Worm (Caenorhabditis elegans) whole organism, L4 larva: ENCODE results near the gene ZK370.4.
A peak's percentile ranks its signal among the peaks of the same experiment; 100 is the strongest.

Experiments
- F26F4.8 ChIP-seq: fragments of 200-800 bp; sonication (Bioruptor generic); conservative IDR thresholded peaks from 2 replicates; pipeline ENCODE4 v1.3.6; 2022; ENCODE audit warnings: missing genetic modification characterization, missing compliant biosample characterization
- F49E8.2 ChIP-seq: sonication (generic microtip); optimal IDR thresholded peaks from 2 replicates; lab custom pipeline; 2016; ENCODE audit warnings: missing compliant biosample characterization, mild to moderate bottlenecking, missing genetic modification characterization, borderline replicate concordance
- R02D3.7 ChIP-seq: fragments of 150-350 bp; sonication (generic microtip); optimal IDR thresholded peaks from 3 replicates; lab custom pipeline; 2014; ENCODE audit warnings: missing biosample characterization, missing genetic modification characterization
- T20F7.1 ChIP-seq: fragments of 200-800 bp; sonication (Bioruptor generic); optimal IDR thresholded peaks from 2 replicates; lab custom pipeline; 2018; ENCODE audit warnings: mild to moderate bottlenecking, missing genetic modification characterization, missing compliant biosample characterization
- T26A8.4 ChIP-seq: fragments of 200-800 bp; sonication (Bioruptor generic); IDR thresholded peaks from 2 replicates; pipeline ENCODE4 v1.3.6; 2022; ENCODE audit warnings: missing genetic modification characterization, missing compliant biosample characterization
- Y5F2A.4 ChIP-seq: fragments of 200-800 bp; sonication (Bioruptor generic); optimal IDR thresholded peaks from 2 replicates; lab custom pipeline; 2018; ENCODE audit warnings: mild to moderate bottlenecking, missing genetic modification characterization, missing compliant biosample characterization
- aha-1 ChIP-seq: fragments of 150-350 bp; peaks from one replicate; lab custom pipeline; 2014; ENCODE audit warnings: missing biosample characterization, missing genetic modification characterization
- ama-1 ChIP-seq: fragments of 150-350 bp; optimal IDR thresholded peaks from 2 replicates; lab custom pipeline; 2014; ENCODE audit warnings: inconsistent platforms, mixed read lengths
- ceh-32 ChIP-seq: sonication (generic microtip); optimal IDR thresholded peaks from 2 replicates; lab custom pipeline; 2016; ENCODE audit warnings: mild to moderate bottlenecking, missing genetic modification characterization, missing compliant biosample characterization; ENCODE audit not compliant: poor library complexity
- ctbp-1 ChIP-seq: fragments of 200-800 bp; sonication (Bioruptor generic); IDR thresholded peaks from 2 replicates; pipeline ENCODE4 v1.3.6; 2022; ENCODE audit warnings: missing genetic modification reagents, missing genetic modification characterization, missing compliant biosample characterization
- daf-12 ChIP-seq: fragments of 150-350 bp; optimal IDR thresholded peaks from 2 replicates; lab custom pipeline; 2014; ENCODE audit warnings: missing biosample characterization, missing genetic modification reagents, missing genetic modification characterization
- daf-16 ChIP-seq, 3 experiments: sonication (generic microtip); optimal IDR thresholded peaks; 2 replicates each; lab custom pipeline; 2016 to 2017; ENCODE audit warnings: missing genetic modification characterization in 3 of 3, missing genetic modification reagents in 3 of 3, mild to moderate bottlenecking in 2 of 3, missing compliant biosample characterization in 2 of 3, missing biosample characterization in 1 of 3, moderate library complexity in 1 of 3
- dmd-6 ChIP-seq: fragments of 200-800 bp; sonication (Bioruptor generic); IDR thresholded peaks from 2 replicates; pipeline ENCODE4 v1.3.6; 2022; ENCODE audit warnings: missing genetic modification reagents, missing genetic modification characterization, missing compliant biosample characterization
- dmd-8 ChIP-seq: fragments of 200-800 bp; sonication (Bioruptor generic); IDR thresholded peaks from 2 replicates; pipeline ENCODE4 v1.3.6; 2022; ENCODE audit warnings: missing genetic modification characterization, missing compliant biosample characterization
- dve-1 ChIP-seq: sonication (generic microtip); optimal IDR thresholded peaks from 2 replicates; lab custom pipeline; 2017; ENCODE audit warnings: antibody characterized with exemption, mild to moderate bottlenecking, missing genetic modification characterization, missing compliant biosample characterization; ENCODE audit not compliant: insufficient read depth
- egl-27 ChIP-seq: sonication (generic microtip); optimal IDR thresholded peaks from 3 replicates; lab custom pipeline; 2017; ENCODE audit warnings: missing biosample characterization, missing genetic modification reagents, missing genetic modification characterization
- gei-8 ChIP-seq: fragments of 200-800 bp; sonication (Bioruptor generic); optimal IDR thresholded peaks from 2 replicates; lab custom pipeline; 2018; ENCODE audit warnings: mild to moderate bottlenecking, missing genetic modification characterization, missing compliant biosample characterization
- hlh-11 ChIP-seq: fragments of 200-800 bp; sonication (Bioruptor generic); optimal IDR thresholded peaks from 2 replicates; lab custom pipeline; 2018; ENCODE audit warnings: mild to moderate bottlenecking, missing genetic modification characterization, missing compliant biosample characterization
- hlh-30 ChIP-seq: sonication (generic microtip); optimal IDR thresholded peaks from 2 replicates; lab custom pipeline; 2017; ENCODE audit warnings: antibody characterized with exemption, mild to moderate bottlenecking, missing genetic modification characterization, missing compliant biosample characterization; ENCODE audit not compliant: insufficient read depth
- hmg-1.1 ChIP-seq: fragments of 200-800 bp; sonication (Bioruptor generic); IDR thresholded peaks from 2 replicates; pipeline ENCODE4 v1.3.6; 2022; ENCODE audit warnings: missing genetic modification reagents, missing genetic modification characterization, missing compliant biosample characterization
- lim-7 ChIP-seq: fragments of 200-800 bp; sonication (Bioruptor generic); IDR thresholded peaks from 2 replicates; pipeline ENCODE4 v1.3.6; 2022; ENCODE audit warnings: missing genetic modification characterization, missing compliant biosample characterization
- lin-15B ChIP-seq: fragments of 150-350 bp; sonication (generic microtip); optimal IDR thresholded peaks from 3 replicates; lab custom pipeline; 2014; ENCODE audit warnings: missing biosample characterization, missing genetic modification characterization
- lin-38 ChIP-seq: fragments of 200-800 bp; sonication (Bioruptor generic); IDR thresholded peaks from 2 replicates; pipeline ENCODE4 v1.3.6; 2022; ENCODE audit warnings: missing genetic modification reagents, missing genetic modification characterization, missing compliant biosample characterization
- lsy-2 ChIP-seq, 2 experiments: fragments of 150-350 bp in 1 of 2; sonication (generic microtip) in 1 of 2; optimal IDR thresholded peaks; 2 replicates each; lab custom pipeline; 2014 to 2017; ENCODE audit warnings: missing biosample characterization in 2 of 2, missing genetic modification characterization in 2 of 2
- madf-9 ChIP-seq: fragments of 200-800 bp; sonication (Bioruptor generic); conservative IDR thresholded peaks from 2 replicates; pipeline ENCODE4 v1.3.6; 2022; ENCODE audit warnings: missing genetic modification reagents, missing genetic modification characterization, missing compliant biosample characterization
- mdl-1 ChIP-seq, 2 experiments: fragments of 150-350 bp in 1 of 2; sonication (generic microtip) in 1 of 2; optimal IDR thresholded peaks; 2 replicates each; lab custom pipeline; 2014 to 2017; ENCODE audit warnings: missing biosample characterization in 2 of 2, missing genetic modification characterization in 2 of 2
- mdt-29 ChIP-seq: fragments of 200-800 bp; sonication (Bioruptor generic); IDR thresholded peaks from 2 replicates; pipeline ENCODE4 v1.3.6; 2022; ENCODE audit warnings: missing genetic modification reagents, missing genetic modification characterization, missing compliant biosample characterization
- mep-1 ChIP-seq: fragments of 150-350 bp; sonication (generic microtip); optimal IDR thresholded peaks from 3 replicates; lab custom pipeline; 2014; ENCODE audit warnings: missing biosample characterization, missing genetic modification characterization
- mes-2 ChIP-seq: sonication (generic microtip); optimal IDR thresholded peaks from 2 replicates; lab custom pipeline; 2016; ENCODE audit warnings: missing genotype, mild to moderate bottlenecking, missing genetic modification characterization, missing compliant biosample characterization; ENCODE audit not compliant: poor library complexity, severe bottlenecking
- mxl-3 ChIP-seq: fragments of 200-800 bp; sonication (Bioruptor generic); optimal IDR thresholded peaks from 2 replicates; lab custom pipeline; 2018; ENCODE audit warnings: mild to moderate bottlenecking, missing genetic modification characterization, missing compliant biosample characterization
- nhr-10 ChIP-seq: fragments of 150-350 bp; optimal IDR thresholded peaks from 2 replicates; lab custom pipeline; 2014; ENCODE audit warnings: missing biosample characterization, missing genetic modification characterization
- nhr-102 ChIP-seq: sonication (generic microtip); optimal IDR thresholded peaks from 2 replicates; lab custom pipeline; 2016; ENCODE audit warnings: mild to moderate bottlenecking, missing genetic modification characterization, moderate library complexity, missing compliant biosample characterization
- nhr-11 ChIP-seq: fragments of 150-350 bp; optimal IDR thresholded peaks from 2 replicates; lab custom pipeline; 2014; ENCODE audit warnings: missing biosample characterization, missing genetic modification characterization
- nhr-111 ChIP-seq: fragments of 200-800 bp; sonication (Bioruptor generic); optimal IDR thresholded peaks from 2 replicates; lab custom pipeline; 2018; ENCODE audit warnings: mild to moderate bottlenecking, missing genetic modification characterization, missing compliant biosample characterization
- nhr-25 ChIP-seq: sonication (generic microtip); optimal IDR thresholded peaks from 2 replicates; lab custom pipeline; 2017; ENCODE audit warnings: missing genetic modification characterization, mild to moderate bottlenecking, missing compliant biosample characterization, antibody characterized with exemption, moderate library complexity, borderline replicate concordance; ENCODE audit not compliant: insufficient read depth
- nhr-28 ChIP-seq: fragments of 150-350 bp; optimal IDR thresholded peaks from 2 replicates; lab custom pipeline; 2014; ENCODE audit warnings: missing biosample characterization, missing genetic modification characterization
- nhr-48 ChIP-seq: sonication (generic microtip); optimal IDR thresholded peaks from 2 replicates; lab custom pipeline; 2016; ENCODE audit warnings: mild to moderate bottlenecking, missing genetic modification characterization, missing compliant biosample characterization
- nhr-6 ChIP-seq: fragments of 150-350 bp; optimal IDR thresholded peaks from 2 replicates; lab custom pipeline; 2014; ENCODE audit warnings: missing biosample characterization, missing genetic modification characterization
- nhr-77 ChIP-seq: fragments of 150-350 bp; optimal IDR thresholded peaks from 2 replicates; lab custom pipeline; 2014; ENCODE audit warnings: missing biosample characterization, missing genetic modification characterization
- pha-4 ChIP-seq, 2 experiments: fragments of 150-350 bp in 1 of 2; fragments of 200-800 bp in 1 of 2; sonication (Bioruptor generic) in 1 of 2; IDR thresholded peaks in 1 of 2; optimal IDR thresholded peaks in 1 of 2; 2 replicates each; pipeline versions ENCODE4 v1.3.6 to Lab custom; 2014 to 2022; ENCODE audit warnings: missing genetic modification characterization in 2 of 2, missing genetic modification reagents in 2 of 2, missing biosample characterization in 1 of 2, missing compliant biosample characterization in 1 of 2
- pqm-1 ChIP-seq: sonication (generic microtip); optimal IDR thresholded peaks from 2 replicates; lab custom pipeline; 2017; ENCODE audit warnings: missing biosample characterization, missing genetic modification characterization
- saeg-2 ChIP-seq: fragments of 200-800 bp; sonication (Bioruptor generic); IDR thresholded peaks from 2 replicates; pipeline ENCODE4 v1.3.6; 2022; ENCODE audit warnings: missing genetic modification reagents, missing genetic modification characterization, missing compliant biosample characterization
- unc-130 ChIP-seq: sonication (generic microtip); optimal IDR thresholded peaks from 2 replicates; lab custom pipeline; 2016; ENCODE audit warnings: missing genetic modification reagents, missing genetic modification characterization, missing compliant biosample characterization
- unc-62 ChIP-seq, 3 experiments: fragments of 150-350 bp in 1 of 3; sonication (generic microtip); optimal IDR thresholded peaks in 2 of 3; peaks in 1 of 3; 1 replicate in 1 of 3; 2 replicates in 2 of 3; lab custom pipeline; 2014 to 2017; ENCODE audit warnings: missing biosample characterization in 3 of 3, missing genetic modification characterization in 3 of 3, missing genetic modification reagents in 3 of 3, missing genotype in 1 of 3

Gene ZK370.4

DNA sequence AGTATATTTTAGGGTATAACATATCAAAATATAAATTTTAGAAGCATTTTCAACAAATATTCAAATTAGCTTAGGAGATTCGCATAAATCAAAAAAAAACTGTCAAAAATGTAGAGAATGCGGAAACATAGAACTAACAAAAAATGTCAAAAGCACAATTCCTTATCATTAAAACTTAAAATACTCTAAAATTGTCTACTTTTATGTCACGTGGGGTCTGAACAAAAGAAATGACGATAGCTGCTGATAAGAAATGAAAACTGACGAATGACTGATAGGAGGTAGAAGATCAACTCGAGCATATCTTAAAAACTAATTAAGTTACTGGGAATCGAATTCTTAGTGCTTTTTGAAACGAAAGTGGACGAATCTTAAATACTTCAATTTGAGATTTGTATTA lies 2.5 kb upstream of the ZK370.4 start (continued):
- TF ChIP-seq mdt-29 (GFP tag; lab: Robert Waterston, UW) (no peak), madf-9 (GFP tag; lab: Robert Waterston, UW) (no peak), lin-38 (GFP tag; lab: Robert Waterston, UW) (peak; percentile 24; the same call in 1 of the 2 replicates), nhr-111 (GFP tag; lab: Kevin White, UChicago) (no peak), F26F4.8 (GFP tag; lab: Robert Waterston, UW) (no peak), dmd-8 (GFP tag; lab: Robert Waterston, UW) (no peak), T20F7.1 (GFP tag; lab: Kevin White, UChicago) (peak; percentile 1), ceh-32 (tag; lab: Kevin White, UChicago) (no peak)

ce11 chrIII:8733237-8733636 lies 2.0 kb upstream of the ZK370.4 start:
- peak; percentile 17 for TF ChIP-seq mep-1
- peak; percentile 60 for TF ChIP-seq nhr-28
- TF ChIP-seq nhr-25 (tag; lab: Kevin White, UChicago), result peak; percentile 40
- TF ChIP-seq Y5F2A.4 (GFP tag; lab: Kevin White, UChicago), result no peak
- TF ChIP-seq pha-4 (GFP tag; IDR thresholded peaks at IDR 0.05; lab: Robert Waterston, UW), result no peak
- peak; percentile 99 for TF ChIP-seq pha-4 (tag; optimal IDR thresholded peaks at IDR 0.05; lab: Kevin White, UChicago)
- TF ChIP-seq nhr-77 (tag; lab: Kevin White, UChicago), result no peak
- TF ChIP-seq aha-1 (tag; lab: Kevin White, UChicago), result peak; percentile 91
- TF ChIP-seq unc-62 (GFP tag; optimal IDR thresholded peaks at IDR 0.05 in 1 of 2; lab: Kevin White, UChicago), result peak in 1 of 2 experiments; percentile 97
- TF ChIP-seq unc-62 (tag; optimal IDR thresholded peaks at IDR 0.05; lab: Kevin White, UChicago), result no peak
- TF ChIP-seq hmg-1.1 (GFP tag; lab: Robert Waterston, UW), result 0 out of 2 replicates have a peak, but pooled peaks have one; percentile 25
- peak; percentile 32 for TF ChIP-seq pqm-1
- TF ChIP-seq F49E8.2, result no peak
- TF ChIP-seq dmd-6 (GFP tag; lab: Robert Waterston, UW), result peak; percentile 30; the same call in 1 of the 2 replicates
- TF ChIP-seq mes-2 (tag; lab: Kevin White, UChicago), result peak; percentile 32
- no peak for TF ChIP-seq daf-16 (GFP tag; optimal IDR thresholded peaks at IDR 0.05; lab: Kevin White, UChicago)
- TF ChIP-seq daf-16 (tag; optimal IDR thresholded peaks at IDR 0.05; lab: Kevin White, UChicago), result peak; percentile 69
- no peak for TF ChIP-seq daf-12 (tag; lab: Kevin White, UChicago)
- TF ChIP-seq unc-130, result no peak
- peak in 1 of 2 experiments; percentile 44 for TF ChIP-seq lsy-2 (tag; optimal IDR thresholded peaks at IDR 0.05; lab: Kevin White, UChicago)
- no peak for TF ChIP-seq lim-7
- TF ChIP-seq dve-1, result peak; percentile 10
- TF ChIP-seq mxl-3 (GFP tag; lab: Kevin White, UChicago), result peak; percentile 50
- TF ChIP-seq ama-1 (lab: Kevin White, UChicago), result no peak
- no peak for TF ChIP-seq T26A8.4 (GFP tag; lab: Robert Waterston, UW)
- peak; percentile 5 for TF ChIP-seq gei-8 (GFP tag; lab: Kevin White, UChicago)
- TF ChIP-seq nhr-102 (tag; lab: Kevin White, UChicago), result no peak
- no peak for TF ChIP-seq R02D3.7 (tag; lab: Kevin White, UChicago)
- peak; percentile 73 for TF ChIP-seq nhr-6 (tag; lab: Kevin White, UChicago)
- TF ChIP-seq hlh-30 (tag; lab: Kevin White, UChicago), result peak; percentile 82
- TF ChIP-seq hlh-11 (tag; lab: Kevin White, UChicago), result peak; percentile 41

DNA sequence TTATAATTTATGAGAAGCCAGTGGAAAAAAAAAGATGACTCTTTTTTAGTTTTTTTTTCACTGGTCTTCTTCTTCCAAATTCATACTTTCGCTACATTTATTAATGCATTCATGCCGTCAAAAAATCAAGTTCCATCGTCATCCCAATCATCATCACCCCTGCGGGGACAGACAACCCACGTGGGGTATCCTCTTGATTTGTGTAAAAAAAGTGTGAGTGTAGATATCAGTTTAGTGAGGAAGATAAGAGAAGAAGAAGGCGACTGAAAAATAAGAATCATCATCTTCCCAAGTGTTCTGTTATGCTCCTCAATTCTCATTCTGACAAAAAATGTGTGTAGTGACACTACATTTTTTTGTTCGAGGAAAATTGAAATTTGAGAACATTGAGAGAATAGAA lies 763 bp upstream of the ZK370.4 start:
- TF ChIP-seq lin-15B (tag; lab: Kevin White, UChicago), result no peak
- TF ChIP-seq nhr-11 (tag; lab: Kevin White, UChicago), result peak; percentile 6
- TF ChIP-seq lsy-2 (tag; optimal IDR thresholded peaks at IDR 0.05; lab: Kevin White, UChicago), result peak in 1 of 2 experiments; percentile 23
- no peak for TF ChIP-seq egl-27 (tag; lab: Kevin White, UChicago)
- no peak for TF ChIP-seq mep-1
- TF ChIP-seq ama-1 (lab: Kevin White, UChicago), result no peak
- no peak for TF ChIP-seq saeg-2 (GFP tag; lab: Robert Waterston, UW)
- peak; percentile 19 for TF ChIP-seq nhr-48
- no peak for TF ChIP-seq daf-12 (tag; lab: Kevin White, UChicago)
- TF ChIP-seq mdl-1 (tag; optimal IDR thresholded peaks at IDR 0.05; lab: Kevin White, UChicago), result peak; percentile 56 to 84
- peak; percentile 35; the same call in 1 of the 2 replicates for TF ChIP-seq ctbp-1
- no peak for TF ChIP-seq mdt-29 (GFP tag; lab: Robert Waterston, UW)
- no peak for TF ChIP-seq daf-16 (GFP tag; optimal IDR thresholded peaks at IDR 0.05; lab: Kevin White, UChicago)
- no peak for TF ChIP-seq daf-16 (tag; optimal IDR thresholded peaks at IDR 0.05; lab: Kevin White, UChicago)
- peak; percentile 91 for TF ChIP-seq mxl-3 (GFP tag; lab: Kevin White, UChicago)
- TF ChIP-seq madf-9 (GFP tag; lab: Robert Waterston, UW), result 0 out of 2 replicates have a peak, but pooled peaks have one; percentile 2
- no peak for TF ChIP-seq nhr-10 (tag; lab: Kevin White, UChicago)
- TF ChIP-seq unc-62 (GFP tag; optimal IDR thresholded peaks at IDR 0.05 in 1 of 2; lab: Kevin White, UChicago), result peak in 1 of 2 experiments; percentile 94
- TF ChIP-seq unc-62 (tag; optimal IDR thresholded peaks at IDR 0.05; lab: Kevin White, UChicago), result no peak
- TF ChIP-seq hlh-11 (tag; lab: Kevin White, UChicago), result peak; percentile 62
